Fruit fly (Drosophila melanogaster) whole organism, wandering third instar larva: Measurements from ENCODE around the gene CG7914.

Source experiments
- Abd-B ChIP-seq: fragments of >200 bp; optimal IDR thresholded peaks from 2 replicates; lab custom pipeline; 2017; ENCODE audit warnings: missing biosample characterization, missing genetic modification characterization
- CG32264 ChIP-seq: fragments of 200-800 bp; sonication (Bioruptor generic); optimal IDR thresholded peaks from 2 replicates; lab custom pipeline; 2016; ENCODE audit warnings: missing biosample characterization, missing genetic modification characterization
- CG9705 ChIP-seq: fragments of 200-800 bp; sonication (Bioruptor generic); optimal IDR thresholded peaks from 2 replicates; lab custom pipeline; 2018; ENCODE audit warnings: missing biosample characterization, mild to moderate bottlenecking, missing genetic modification characterization
- CrebA ChIP-seq: fragments of 200-800 bp; sonication (Bioruptor generic); optimal IDR thresholded peaks from 2 replicates; lab custom pipeline; 2016; ENCODE audit warnings: missing biosample characterization, mild to moderate bottlenecking, missing genetic modification characterization, borderline replicate concordance
- Dfd ChIP-seq: fragments of >200 bp; optimal IDR thresholded peaks from 2 replicates; lab custom pipeline; 2017; ENCODE audit warnings: missing biosample characterization, missing genetic modification characterization
- Dif ChIP-seq: fragments of 200-275, 200-300 bp; sonication (Bioruptor generic); optimal IDR thresholded peaks from 2 replicates; lab custom pipeline; 2018; ENCODE audit warnings: missing biosample characterization, missing genetic modification characterization; ENCODE audit not compliant: partially characterized antibody
- GATAd ChIP-seq: sonication (Bioruptor generic); optimal IDR thresholded peaks from 2 replicates; lab custom pipeline; 2016; ENCODE audit warnings: missing biosample characterization, missing genetic modification characterization
- HLH106 ChIP-seq: fragments of 200-800 bp; optimal IDR thresholded peaks from 3 replicates; lab custom pipeline; 2019; ENCODE audit warnings: missing biosample characterization, mild to moderate bottlenecking, missing genetic modification characterization, moderate library complexity
- Hnf4 ChIP-seq: fragments of 200-800 bp; sonication (Bioruptor generic); optimal IDR thresholded peaks from 2 replicates; lab custom pipeline; 2016; ENCODE audit warnings: missing biosample characterization, mild to moderate bottlenecking, missing genetic modification characterization
- Hr78 ChIP-seq: fragments of >200 bp; optimal IDR thresholded peaks from 2 replicates; lab custom pipeline; 2017; ENCODE audit warnings: missing biosample characterization, missing genetic modification characterization
- Hr83 ChIP-seq: fragments of 200-300 bp; sonication (Bioruptor generic); optimal IDR thresholded peaks from 2 replicates; lab custom pipeline; 2016; ENCODE audit warnings: missing biosample characterization, mild to moderate bottlenecking, missing genetic modification characterization, moderate library complexity; ENCODE audit not compliant: poor library complexity, severe bottlenecking
- Jra ChIP-seq: sonication (Bioruptor generic); optimal IDR thresholded peaks from 2 replicates; lab custom pipeline; 2016; ENCODE audit warnings: missing biosample characterization, missing genetic modification characterization
- Mio ChIP-seq: sonication (Bioruptor generic); optimal IDR thresholded peaks from 2 replicates; lab custom pipeline; 2016; ENCODE audit warnings: missing biosample characterization, missing genetic modification characterization
- Myc ChIP-seq: fragments of >200 bp; optimal IDR thresholded peaks from 2 replicates; lab custom pipeline; 2017
- N ChIP-seq: fragments of >200 bp; optimal IDR thresholded peaks from 2 replicates; lab custom pipeline; 2018; ENCODE audit warnings: missing biosample characterization, missing external identifiers, missing genetic modification characterization
- OdsH ChIP-seq: fragments of 200-800 bp; sonication (Bioruptor generic); optimal IDR thresholded peaks from 2 replicates; lab custom pipeline; 2016; ENCODE audit warnings: missing biosample characterization, mild to moderate bottlenecking, missing genetic modification characterization
- Rel ChIP-seq, 2 experiments: fragments of 200-800 bp; sonication (Bioruptor generic) in 1 of 2; optimal IDR thresholded peaks; 2 replicates in 1 of 2; 3 replicates in 1 of 2; lab custom pipeline; 2016 to 2019; ENCODE audit warnings: mild to moderate bottlenecking in 2 of 2, missing biosample characterization in 2 of 2, missing genetic modification characterization in 2 of 2, moderate library complexity in 1 of 2
- Sp1 ChIP-seq: fragments of 200-800 bp; sonication (Bioruptor generic); optimal IDR thresholded peaks from 3 replicates; lab custom pipeline; 2019; ENCODE audit warnings: missing biosample characterization, mild to moderate bottlenecking, missing genetic modification characterization, moderate library complexity
- Vsx2 ChIP-seq: fragments of 200-300, 225-300 bp; sonication (Bioruptor generic); optimal IDR thresholded peaks from 2 replicates; lab custom pipeline; 2018; ENCODE audit warnings: missing biosample characterization, missing genetic modification characterization; ENCODE audit not compliant: partially characterized antibody
- br ChIP-seq: fragments of 200-800 bp; sonication (Bioruptor generic); optimal IDR thresholded peaks from 2 replicates; lab custom pipeline; 2016; ENCODE audit warnings: missing biosample characterization, missing genetic modification characterization
- brk ChIP-seq: fragments of 200-800 bp; sonication (Bioruptor generic); optimal IDR thresholded peaks from 2 replicates; lab custom pipeline; 2016; ENCODE audit warnings: missing biosample characterization, mild to moderate bottlenecking, missing genetic modification characterization
- dl ChIP-seq, 2 experiments: fragments of 175-275, 200-275 bp in 1 of 2; fragments of 200-275 bp in 1 of 2; sonication (Bioruptor generic); optimal IDR thresholded peaks; lab custom pipeline; 2018; ENCODE audit warnings: mild to moderate bottlenecking in 2 of 2, missing biosample characterization in 2 of 2, missing genetic modification characterization in 2 of 2, moderate library complexity in 2 of 2; ENCODE audit not compliant: partially characterized antibody in 2 of 2, insufficient read depth in 1 of 2
- dmrt93B ChIP-seq: fragments of 200-800 bp; sonication (Bioruptor generic); optimal IDR thresholded peaks from 2 replicates; lab custom pipeline; 2018; ENCODE audit warnings: missing biosample characterization, mild to moderate bottlenecking, missing genetic modification characterization
- dsf ChIP-seq: sonication (Bioruptor generic); optimal IDR thresholded peaks from 2 replicates; lab custom pipeline; 2016; ENCODE audit warnings: missing biosample characterization, missing genetic modification characterization, borderline replicate concordance
- ey ChIP-seq: fragments of 200-800 bp; sonication (Bioruptor generic); optimal IDR thresholded peaks from 2 replicates; lab custom pipeline; 2016; ENCODE audit warnings: missing biosample characterization, missing genetic modification characterization
- foxo ChIP-seq, 2 experiments: fragments of 200-800 bp; sonication (Bioruptor generic); optimal IDR thresholded peaks; 2 replicates in 1 of 2; 3 replicates in 1 of 2; lab custom pipeline; 2016 to 2017; ENCODE audit warnings: missing biosample characterization in 2 of 2, missing genetic modification characterization in 2 of 2
- fru ChIP-seq: fragments of 200-800 bp; sonication (Bioruptor generic); optimal IDR thresholded peaks from 3 replicates; lab custom pipeline; 2016; ENCODE audit warnings: missing biosample characterization, mild to moderate bottlenecking, missing genetic modification characterization
- h ChIP-seq: fragments of 200-800 bp; sonication (Bioruptor generic); optimal IDR thresholded peaks from 3 replicates; lab custom pipeline; 2016; ENCODE audit warnings: missing biosample characterization, mild to moderate bottlenecking, missing genetic modification characterization
- jim ChIP-seq: fragments of 175-275, 200-325 bp; sonication (Bioruptor generic); optimal IDR thresholded peaks from 2 replicates; lab custom pipeline; 2016; ENCODE audit warnings: missing biosample characterization, mild to moderate bottlenecking, missing genetic modification characterization
- lola ChIP-seq: fragments of >200 bp; optimal IDR thresholded peaks from 2 replicates; lab custom pipeline; 2017; ENCODE audit warnings: missing biosample characterization, missing genetic modification characterization
- pan ChIP-seq: fragments of >200 bp; optimal IDR thresholded peaks from 2 replicates; lab custom pipeline; 2017
- psq ChIP-seq: fragments of 200-800 bp; sonication (Bioruptor generic); optimal IDR thresholded peaks from 3 replicates; lab custom pipeline; 2017; ENCODE audit warnings: missing biosample characterization, mild to moderate bottlenecking, missing genetic modification characterization, moderate library complexity
- rgr ChIP-seq: fragments of 200-800 bp; sonication (Bioruptor generic); optimal IDR thresholded peaks from 3 replicates; lab custom pipeline; 2016; ENCODE audit warnings: missing biosample characterization, mild to moderate bottlenecking, missing genetic modification characterization
- sage ChIP-seq: fragments of 200-800 bp; sonication (Bioruptor generic); optimal IDR thresholded peaks from 2 replicates; lab custom pipeline; 2016; ENCODE audit warnings: missing biosample characterization, mild to moderate bottlenecking, missing genetic modification characterization
- sv ChIP-seq: fragments of 200-800 bp; sonication (Bioruptor generic); optimal IDR thresholded peaks from 3 replicates; lab custom pipeline; 2016; ENCODE audit warnings: missing biosample characterization, missing genetic modification characterization
- tai ChIP-seq: sonication (Bioruptor generic); optimal IDR thresholded peaks from 2 replicates; lab custom pipeline; 2016; ENCODE audit warnings: missing biosample characterization, missing genetic modification characterization
- usp ChIP-seq: fragments of >200 bp; optimal IDR thresholded peaks from 2 replicates; lab custom pipeline; 2017; ENCODE audit warnings: missing biosample characterization, missing genetic modification characterization
- woc ChIP-seq: sonication (Bioruptor generic); optimal IDR thresholded peaks from 2 replicates; lab custom pipeline; 2016; ENCODE audit warnings: missing biosample characterization, mild to moderate bottlenecking, missing genetic modification characterization

CG7914 gene

dm6 chrX:19159942-19160341 lies 33.3 kb downstream of the CG7914 start:
- peak in 1 of 2 experiments; percentile 64 for TF ChIP-seq foxo (GFP tag; optimal IDR thresholded peaks at IDR 0.05; lab: Kevin White, UChicago)
- TF ChIP-seq Jra (GFP tag; lab: Kevin White, UChicago), result no peak
- peak; percentile 64 for TF ChIP-seq HLH106 (tag; lab: Kevin White, UChicago)
- TF ChIP-seq N (GFP tag; lab: Kevin White, UChicago), result no peak
- peak; percentile 41 for TF ChIP-seq ey
- no peak for TF ChIP-seq pan (lab: Kevin White, UChicago)
- TF ChIP-seq sv (GFP tag; lab: Kevin White, UChicago), result no peak
- TF ChIP-seq Rel (GFP tag; optimal IDR thresholded peaks at IDR 0.05; lab: Kevin White, UChicago), result no peak
- TF ChIP-seq Rel (tag; optimal IDR thresholded peaks at IDR 0.05; lab: Kevin White, UChicago), result no peak
- TF ChIP-seq dsf (GFP tag; lab: Kevin White, UChicago), result no peak
- peak; percentile 83 for TF ChIP-seq Sp1 (GFP tag; lab: Kevin White, UChicago)
- peak; percentile 51 for TF ChIP-seq psq (GFP tag; lab: Kevin White, UChicago)
- peak; percentile 54 for TF ChIP-seq OdsH (GFP tag; lab: Kevin White, UChicago)
- TF ChIP-seq Vsx2 (GFP tag; lab: Kevin White, UChicago), result no peak
- TF ChIP-seq br, result peak; percentile 3
- TF ChIP-seq jim (GFP tag; lab: Kevin White, UChicago), result no peak
- peak; percentile 67 for TF ChIP-seq rgr
- peak; percentile 41 for TF ChIP-seq h (GFP tag; lab: Kevin White, UChicago)
- no peak for TF ChIP-seq Hr83 (GFP tag; lab: Kevin White, UChicago)
- no peak for TF ChIP-seq brk (GFP tag; lab: Kevin White, UChicago)
- TF ChIP-seq CrebA (GFP tag; lab: Kevin White, UChicago), result no peak
- TF ChIP-seq Mio (GFP tag; lab: Kevin White, UChicago), result no peak
- TF ChIP-seq woc (GFP tag; lab: Kevin White, UChicago), result no peak
- TF ChIP-seq tai (GFP tag; lab: Kevin White, UChicago), result no peak
- peak; percentile 34 for TF ChIP-seq dmrt93B (GFP tag; lab: Kevin White, UChicago)
- no peak for TF ChIP-seq Abd-B
- no peak for TF ChIP-seq GATAd (GFP tag; lab: Kevin White, UChicago)
- TF ChIP-seq Hr78 (GFP tag; lab: Kevin White, UChicago), result no peak
- peak; percentile 3 for TF ChIP-seq Hnf4
- peak; percentile 52 for TF ChIP-seq fru (GFP tag; lab: Kevin White, UChicago)
- TF ChIP-seq Dif, result no peak
- no peak for TF ChIP-seq CG32264 (GFP tag; lab: Kevin White, UChicago)
- no peak for TF ChIP-seq Dfd (GFP tag; lab: Kevin White, UChicago)
- peak; percentile 23 for TF ChIP-seq CG9705
- no peak for TF ChIP-seq lola (GFP tag; lab: Kevin White, UChicago)
- TF ChIP-seq dl (GFP tag; optimal IDR thresholded peaks at IDR 0.05; lab: Kevin White, UChicago; ENCODE audit: insufficient read depth in 1 of 2, partially characterized antibody in 2 of 2), result no peak
- no peak for TF ChIP-seq sage (GFP tag; lab: Kevin White, UChicago)
- TF ChIP-seq Myc (lab: Kevin White, UChicago), result no peak
- TF ChIP-seq usp (GFP tag; lab: Kevin White, UChicago), result no peak

DNA sequence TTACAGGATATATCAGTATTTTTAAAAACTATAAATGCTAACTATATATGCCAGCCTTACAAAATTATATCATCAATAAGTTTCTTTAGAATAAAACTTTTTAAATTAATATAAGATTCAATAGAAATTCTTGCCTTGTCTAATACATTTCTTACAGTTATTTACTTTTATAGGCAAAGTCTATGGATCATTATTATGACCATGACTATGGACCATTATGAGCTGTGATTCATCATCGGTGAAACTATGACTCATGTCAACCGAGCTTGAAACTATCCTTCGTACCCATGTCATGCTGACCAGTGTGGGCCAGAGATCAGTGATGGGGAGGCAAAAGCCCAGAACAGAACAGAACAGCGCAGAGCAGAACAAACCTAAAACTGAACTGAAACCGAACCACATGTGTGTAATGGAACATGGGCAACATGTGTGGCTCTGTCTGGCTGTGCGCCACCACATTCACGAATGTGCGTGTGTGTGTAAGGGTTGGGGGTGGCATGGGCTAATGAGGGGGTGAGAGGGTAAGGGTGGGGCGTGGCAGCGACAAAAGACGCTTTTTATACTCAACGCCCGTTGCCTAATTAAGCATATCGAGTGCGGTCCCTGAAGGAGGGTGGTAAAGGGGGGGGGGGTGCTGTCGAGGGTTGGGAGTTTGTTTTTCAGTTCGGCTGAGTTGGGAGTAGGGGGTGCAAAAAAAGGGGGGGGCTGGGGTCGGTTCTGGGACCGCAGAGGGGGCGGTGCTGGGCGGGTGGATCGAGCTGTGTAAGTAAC lies 34.5 kb downstream of the CG7914 start:
- TF ChIP-seq Dfd (GFP tag; lab: Kevin White, UChicago), result peak; percentile 81
- no peak for TF ChIP-seq CG32264 (GFP tag; lab: Kevin White, UChicago)
